Fruit fly (Drosophila melanogaster) whole organism, embryonic: ENCODE measurements around the gene Cdc37.

ENCODE experiments used
- ATbp ChIP-seq: fragments of 200-800 bp; sonication (Bioruptor generic); optimal IDR thresholded peaks from 2 replicates; lab custom pipeline; 2017; ENCODE audit warnings: missing biosample characterization, mild to moderate bottlenecking, missing genetic modification characterization, missing genetic modification reagents
- Bgb ChIP-seq: fragments of 200-800 bp; sonication (Bioruptor generic); IDR thresholded peaks from 2 replicates; pipeline ENCODE4 v1.3.6; 2022; ENCODE audit warnings: missing biosample characterization, missing genetic modification characterization; ENCODE audit not compliant: partially characterized antibody
- CG10267 ChIP-seq: fragments of 200-800 bp; sonication (Bioruptor generic); optimal IDR thresholded peaks from 2 replicates; lab custom pipeline; 2018; ENCODE audit warnings: missing biosample characterization, mild to moderate bottlenecking, missing genetic modification characterization, moderate library complexity
- CG11085 ChIP-seq: fragments of 200-800 bp; sonication (Bioruptor generic); IDR thresholded peaks from 2 replicates; pipeline ENCODE4 v1.3.6; 2022; ENCODE audit warnings: missing biosample characterization, missing genetic modification characterization
- CG11504 ChIP-seq: fragments of 200-800 bp; sonication (Bioruptor generic); optimal IDR thresholded peaks from 3 replicates; lab custom pipeline; 2019; ENCODE audit warnings: missing biosample characterization, mild to moderate bottlenecking, missing genetic modification characterization, moderate library complexity
- CG12769 ChIP-seq: fragments of 200-800 bp; sonication (Bioruptor generic); optimal IDR thresholded peaks from 2 replicates; lab custom pipeline; 2019; ENCODE audit warnings: missing biosample characterization, mild to moderate bottlenecking, missing genetic modification characterization, moderate library complexity
- CG13775 ChIP-seq: fragments of 200-800 bp; sonication (Bioruptor generic); optimal IDR thresholded peaks from 3 replicates; lab custom pipeline; 2017; ENCODE audit warnings: missing biosample characterization, mild to moderate bottlenecking, missing genetic modification characterization
- CG17186 ChIP-seq: fragments of 200-800 bp; sonication (Bioruptor generic); optimal IDR thresholded peaks from 3 replicates; lab custom pipeline; 2017; ENCODE audit warnings: missing biosample characterization, missing genetic modification reagents, missing genetic modification characterization
- CG17912 ChIP-seq: fragments of 200-800 bp; sonication (Bioruptor generic); optimal IDR thresholded peaks from 2 replicates; lab custom pipeline; 2018; ENCODE audit warnings: missing biosample characterization, mild to moderate bottlenecking, missing genetic modification characterization
- CG18476 ChIP-seq: fragments of 200-800 bp; sonication (Bioruptor generic); optimal IDR thresholded peaks from 2 replicates; lab custom pipeline; 2016; ENCODE audit warnings: missing biosample characterization, mild to moderate bottlenecking, missing genetic modification characterization
- CG32767 ChIP-seq: fragments of 200-800 bp; sonication (Bioruptor generic); IDR thresholded peaks from 2 replicates; pipeline ENCODE4 v1.3.6; 2022; ENCODE audit warnings: missing biosample characterization, missing genetic modification characterization
- CG34422 ChIP-seq: fragments of 200-800 bp; sonication (Bioruptor generic); IDR thresholded peaks from 3 replicates; pipeline ENCODE4 v1.3.6; 2022; ENCODE audit warnings: missing biosample characterization, missing genetic modification characterization
- CG4404 ChIP-seq: fragments of 200-800 bp; sonication (Bioruptor generic); IDR thresholded peaks from 2 replicates; pipeline ENCODE4 v1.3.6; 2022; ENCODE audit warnings: missing biosample characterization, missing genetic modification characterization
- CG7357 ChIP-seq: fragments of 200-800 bp; sonication (Bioruptor generic); IDR thresholded peaks from 3 replicates; pipeline ENCODE4 v1.3.6; 2022; ENCODE audit warnings: missing biosample characterization, missing genetic modification characterization
- CG7556 ChIP-seq: fragments of 200-800 bp; sonication (Bioruptor generic); optimal IDR thresholded peaks from 2 replicates; lab custom pipeline; 2017; ENCODE audit warnings: missing biosample characterization, mild to moderate bottlenecking, missing genetic modification characterization
- CG7786 ChIP-seq: fragments of 200-800 bp; sonication (Bioruptor generic); optimal IDR thresholded peaks from 2 replicates; lab custom pipeline; 2016; ENCODE audit warnings: missing biosample characterization, missing genetic modification characterization
- CG8089 ChIP-seq: fragments of 200-800 bp; sonication (Bioruptor generic); optimal IDR thresholded peaks from 3 replicates; lab custom pipeline; 2016; ENCODE audit warnings: missing biosample characterization, missing genetic modification characterization
- CG8290 ChIP-seq, 3 experiments: fragments of 200-800 bp; sonication (Bioruptor generic); optimal IDR thresholded peaks; 2 replicates each; lab custom pipeline; 2016 to 2019; ENCODE audit warnings: missing biosample characterization in 3 of 3, missing genetic modification characterization in 3 of 3, mild to moderate bottlenecking in 2 of 3, moderate library complexity in 1 of 3
- CG8944 ChIP-seq: fragments of 200-800 bp; sonication (Bioruptor generic); optimal IDR thresholded peaks from 3 replicates; lab custom pipeline; 2016; ENCODE audit warnings: missing biosample characterization, missing genetic modification characterization
- CG9876 ChIP-seq: fragments of 200-800 bp; sonication (Bioruptor generic); optimal IDR thresholded peaks from 2 replicates; lab custom pipeline; 2016; ENCODE audit warnings: missing biosample characterization, missing genetic modification characterization
- CG9932 ChIP-seq: fragments of 200-800 bp; sonication (Bioruptor generic); IDR thresholded peaks from 2 replicates; pipeline ENCODE4 v1.3.6; 2022; ENCODE audit warnings: missing biosample characterization, missing genetic modification characterization
- CTCF ChIP-seq: fragments of 200-800 bp; sonication (Bioruptor generic); optimal IDR thresholded peaks from 2 replicates; lab custom pipeline; 2017; ENCODE audit warnings: missing biosample characterization, mild to moderate bottlenecking, missing genetic modification characterization, moderate library complexity
- Camta ChIP-seq: fragments of 200-800 bp; sonication (Bioruptor generic); optimal IDR thresholded peaks from 2 replicates; lab custom pipeline; 2016; ENCODE audit warnings: missing biosample characterization, missing genetic modification characterization
- CkIIα-i1 ChIP-seq: fragments of 200-800 bp; sonication (Bioruptor generic); IDR thresholded peaks from 2 replicates; pipeline ENCODE4 v1.3.6; 2022; ENCODE audit warnings: missing biosample characterization, missing genetic modification characterization
- CrebB ChIP-seq: fragments of 200-800 bp; sonication (Bioruptor generic); optimal IDR thresholded peaks from 3 replicates; lab custom pipeline; 2018; ENCODE audit warnings: missing biosample characterization, mild to moderate bottlenecking, missing genetic modification characterization
- Dip3 ChIP-seq: fragments of 200-800 bp; sonication (Bioruptor generic); optimal IDR thresholded peaks from 3 replicates; lab custom pipeline; 2016; ENCODE audit warnings: missing biosample characterization, missing genetic modification characterization
- Doc2 ChIP-seq: fragments of 200-800 bp; sonication (Bioruptor generic); IDR thresholded peaks from 2 replicates; pipeline ENCODE4 v1.3.6; 2022; ENCODE audit warnings: missing biosample characterization, missing genetic modification characterization
- Doc3 ChIP-seq: fragments of 200-800 bp; sonication (Bioruptor generic); IDR thresholded peaks from 3 replicates; pipeline ENCODE4 v1.3.6; 2022; ENCODE audit warnings: missing biosample characterization, missing genetic modification characterization; ENCODE audit not compliant: partially characterized antibody
- Drgx ChIP-seq: fragments of 200-800 bp; sonication (Bioruptor generic); IDR thresholded peaks from 2 replicates; pipeline ENCODE4 v1.3.6; 2022; ENCODE audit warnings: missing biosample characterization, missing genetic modification characterization
- Elba2 ChIP-seq: fragments of 200-800 bp; sonication (Bioruptor generic); optimal IDR thresholded peaks from 3 replicates; lab custom pipeline; 2016; ENCODE audit warnings: missing biosample characterization, missing genetic modification characterization
- Fer3 ChIP-seq: fragments of 200-800 bp; sonication (Bioruptor generic); optimal IDR thresholded peaks from 2 replicates; lab custom pipeline; 2018; ENCODE audit warnings: missing biosample characterization, mild to moderate bottlenecking, missing genetic modification characterization, moderate library complexity
- Lhr ChIP-seq: fragments of 200-800 bp; sonication (Bioruptor generic); optimal IDR thresholded peaks from 3 replicates; lab custom pipeline; 2017; ENCODE audit warnings: mild to moderate bottlenecking, missing biosample characterization, missing genetic modification reagents, missing genetic modification characterization
- Ptx1 ChIP-seq: fragments of 200-800 bp; sonication (Bioruptor generic); IDR thresholded peaks from 2 replicates; pipeline ENCODE4 v1.3.6; 2022; ENCODE audit warnings: missing biosample characterization, missing genetic modification characterization
- Rx ChIP-seq: fragments of 200-800 bp; sonication (Bioruptor generic); IDR thresholded peaks from 2 replicates; pipeline ENCODE4 v1.3.6; 2022; ENCODE audit warnings: missing biosample characterization, missing genetic modification characterization
- Six4 ChIP-seq: fragments of 200-800 bp; sonication (Bioruptor generic); optimal IDR thresholded peaks from 2 replicates; lab custom pipeline; 2016; ENCODE audit warnings: missing biosample characterization, missing genetic modification characterization
- Sox100B ChIP-seq: fragments of 200-800 bp; sonication (Bioruptor generic); optimal IDR thresholded peaks from 3 replicates; lab custom pipeline; 2018; ENCODE audit warnings: missing biosample characterization, mild to moderate bottlenecking, missing genetic modification characterization
- YL-1 ChIP-seq: fragments of 200-800 bp; sonication (Bioruptor generic); optimal IDR thresholded peaks from 3 replicates; lab custom pipeline; 2017; ENCODE audit warnings: missing biosample characterization, mild to moderate bottlenecking, missing genetic modification characterization
- ab ChIP-seq: fragments of 200-800 bp; sonication (Bioruptor generic); optimal IDR thresholded peaks from 2 replicates; lab custom pipeline; 2016; ENCODE audit warnings: missing biosample characterization, missing genetic modification characterization
- ase ChIP-seq: fragments of 200-800 bp; sonication (Bioruptor generic); IDR thresholded peaks from 3 replicates; pipeline ENCODE4 v1.3.6; 2022; ENCODE audit warnings: missing biosample characterization, missing genetic modification characterization
- esg ChIP-seq: fragments of 200-800 bp; sonication (Bioruptor generic); conservative IDR thresholded peaks from 2 replicates; pipeline ENCODE4 v1.3.6; 2022; ENCODE audit warnings: missing biosample characterization, missing genetic modification characterization
- inv ChIP-seq: fragments of 200-800 bp; sonication (Bioruptor generic); IDR thresholded peaks from 2 replicates; pipeline ENCODE4 v1.3.6; 2022; ENCODE audit warnings: missing biosample characterization, missing genetic modification characterization; ENCODE audit not compliant: partially characterized antibody
- onecut ChIP-seq: fragments of 200-800 bp; sonication (Bioruptor generic); IDR thresholded peaks from 2 replicates; pipeline ENCODE4 v1.3.6; 2022; ENCODE audit warnings: missing biosample characterization, missing genetic modification characterization
- pb ChIP-seq: fragments of 200-800 bp; sonication (Bioruptor generic); optimal IDR thresholded peaks from 3 replicates; lab custom pipeline; 2016; ENCODE audit warnings: missing biosample characterization, missing genetic modification characterization
- pfk ChIP-seq: fragments of 200-800 bp; sonication (Bioruptor generic); optimal IDR thresholded peaks from 2 replicates; lab custom pipeline; 2018; ENCODE audit warnings: missing biosample characterization, mild to moderate bottlenecking, missing genetic modification characterization, moderate library complexity
- pros ChIP-seq: fragments of 200-800 bp; sonication (Bioruptor generic); optimal IDR thresholded peaks from 3 replicates; lab custom pipeline; 2019; ENCODE audit warnings: missing biosample characterization, mild to moderate bottlenecking, missing genetic modification characterization, moderate library complexity
- pzg ChIP-seq: fragments of 200-800 bp; sonication (Bioruptor generic); optimal IDR thresholded peaks from 3 replicates; lab custom pipeline; 2018; ENCODE audit warnings: missing biosample characterization, mild to moderate bottlenecking, missing genetic modification characterization, moderate library complexity
- salm ChIP-seq: fragments of 200-800 bp; sonication (Bioruptor generic); optimal IDR thresholded peaks from 2 replicates; lab custom pipeline; 2018; ENCODE audit warnings: missing biosample characterization, mild to moderate bottlenecking, missing genetic modification characterization
- scrt ChIP-seq: fragments of 200-800 bp; sonication (Bioruptor generic); optimal IDR thresholded peaks from 2 replicates; lab custom pipeline; 2018; ENCODE audit warnings: missing biosample characterization, mild to moderate bottlenecking, missing genetic modification characterization, moderate library complexity
- tin ChIP-seq: fragments of 200-800 bp; sonication (Bioruptor generic); optimal IDR thresholded peaks from 3 replicates; lab custom pipeline; 2016; ENCODE audit warnings: missing biosample characterization, missing genetic modification characterization
- trh ChIP-seq: fragments of 200-800 bp; sonication (Bioruptor generic); optimal IDR thresholded peaks from 2 replicates; lab custom pipeline; 2016; ENCODE audit warnings: missing biosample characterization, missing genetic modification characterization
- wdn ChIP-seq: fragments of 200-800 bp; sonication (Bioruptor generic); IDR thresholded peaks from 2 replicates; pipeline ENCODE4 v1.3.6; 2022; ENCODE audit warnings: missing biosample characterization, missing genetic modification characterization

Gene Cdc37

dm6 chr3L:1794943-1795696 is at the start of gene Cdc37, which contains the start of the genes alpha-Spec and dlt (continued):
- TF ChIP-seq Fer3 (tag; lab: Kevin White, UChicago) (peak; percentile 24), CTCF (GFP tag; lab: Kevin White, UChicago) (peak; percentile 95), CG10267 (tag; lab: Kevin White, UChicago) (peak; percentile 79), CG13775 (GFP tag; lab: Kevin White, UChicago) (peak; percentile 39), Doc3 (GFP tag; lab: Robert Waterston, UW) (peak; percentile 80), CG18476 (GFP tag; lab: Kevin White, UChicago) (no peak), Bgb (GFP tag; lab: Robert Waterston, UW) (peak; percentile 79), CG11504 (tag; lab: Kevin White, UChicago) (no peak), Camta (GFP tag; lab: Kevin White, UChicago) (peak; percentile 6), CG17186 (GFP tag; lab: Kevin White, UChicago) (peak; percentile 77), esg (GFP tag; lab: Robert Waterston, UW) (no peak), onecut (peak; percentile 67), ATbp (GFP tag; lab: Kevin White, UChicago) (no peak), wdn (no peak), CG9876 (GFP tag; lab: Kevin White, UChicago) (no peak), CG8944 (GFP tag; lab: Kevin White, UChicago) (no peak), Lhr (no peak), pros (GFP tag; lab: Kevin White, UChicago) (peak; percentile 15), pzg (GFP tag; lab: Kevin White, UChicago) (peak; percentile 84), CG12769 (no peak), CG7556 (GFP tag; lab: Kevin White, UChicago) (no peak), CrebB (tag; lab: Kevin White, UChicago) (peak; percentile 55), CG8290 (GFP tag; optimal IDR thresholded peaks at IDR 0.05; lab: Kevin White, UChicago) (no peak), CG8290 (tag; optimal IDR thresholded peaks at IDR 0.05; lab: Kevin White, UChicago) (no peak), tin (GFP tag; lab: Kevin White, UChicago) (no peak), ab (GFP tag; lab: Kevin White, UChicago) (no peak), Six4 (GFP tag; lab: Kevin White, UChicago) (no peak), Sox100B (no peak), Elba2 (GFP tag; lab: Kevin White, UChicago) (no peak), CG7357 (GFP tag; lab: Robert Waterston, UW) (no peak), CG4404 (no peak), trh (GFP tag; lab: Kevin White, UChicago) (no peak), pfk (GFP tag; lab: Kevin White, UChicago) (no peak), Drgx (GFP tag; lab: Robert Waterston, UW) (no peak), Dip3 (peak; percentile 16), YL-1 (GFP tag; lab: Kevin White, UChicago) (peak; percentile 85), ase (no peak), CG34422 (no peak; the same call in 2 of the 3 replicates), CG9932 (GFP tag; lab: Robert Waterston, UW) (no peak), CG17912 (GFP tag; lab: Kevin White, UChicago) (no peak), CG11085 (GFP tag; lab: Robert Waterston, UW) (no peak), Doc2 (no peak), Ptx1 (GFP tag; lab: Robert Waterston, UW) (no peak), pb (GFP tag; lab: Kevin White, UChicago) (no peak), CkIIα-i1 (GFP tag; lab: Robert Waterston, UW) (no peak), salm (tag; lab: Kevin White, UChicago) (no peak), CG32767 (no peak; the same call in 1 of the 2 replicates), scrt (no peak), CG8089 (GFP tag; lab: Kevin White, UChicago) (peak; percentile 9), CG7786 (GFP tag; lab: Kevin White, UChicago) (no peak), Rx (GFP tag; lab: Robert Waterston, UW) (no peak), inv (GFP tag; lab: Robert Waterston, UW) (peak; percentile 76)
